Worm (Caenorhabditis elegans) whole organism, L3 larva: Measurements from ENCODE around the gene rom-2.

Source experiments
- R02D3.7 ChIP-seq: fragments of 150-350 bp; optimal IDR thresholded peaks from 2 replicates; lab custom pipeline; 2014; ENCODE audit warnings: missing biosample characterization, missing genetic modification characterization
- ZK546.5 ChIP-seq: sonication (generic microtip); optimal IDR thresholded peaks from 2 replicates; lab custom pipeline; 2017; ENCODE audit warnings: missing biosample characterization, missing genetic modification characterization
- aly-2 ChIP-seq: fragments of 150-350 bp; optimal IDR thresholded peaks from 2 replicates; lab custom pipeline; 2014; ENCODE audit warnings: missing biosample characterization, missing genetic modification characterization
- ama-1 ChIP-seq: fragments of 150-350 bp; optimal IDR thresholded peaks from 2 replicates; lab custom pipeline; 2018
- ceh-28 ChIP-seq: fragments of 150-350 bp; optimal IDR thresholded peaks from 2 replicates; lab custom pipeline; 2014; ENCODE audit warnings: missing biosample characterization, missing genetic modification reagents, missing genetic modification characterization
- ceh-82 ChIP-seq: fragments of 150-350 bp; optimal IDR thresholded peaks from 2 replicates; lab custom pipeline; 2014; ENCODE audit warnings: missing biosample characterization, missing genetic modification characterization
- ceh-9 ChIP-seq: sonication (generic microtip); optimal IDR thresholded peaks from 2 replicates; lab custom pipeline; 2018; ENCODE audit warnings: missing biosample characterization, missing genetic modification characterization
- daf-12 ChIP-seq: fragments of 150-350 bp; optimal IDR thresholded peaks from 2 replicates; lab custom pipeline; 2014; ENCODE audit warnings: missing biosample characterization, missing genetic modification reagents, missing genetic modification characterization
- egl-27 ChIP-seq: sonication (generic microtip); optimal IDR thresholded peaks from 4 replicates; lab custom pipeline; 2017; ENCODE audit warnings: missing biosample characterization, missing genetic modification reagents, missing genetic modification characterization
- elt-1 ChIP-seq: fragments of 150-350 bp; optimal IDR thresholded peaks from 2 replicates; lab custom pipeline; 2014; ENCODE audit warnings: missing biosample characterization, missing genetic modification characterization
- eor-1 ChIP-seq, 2 experiments: fragments of 150-350 bp; optimal IDR thresholded peaks; 2 replicates each; lab custom pipeline; 2014 to 2018; ENCODE audit warnings: missing biosample characterization in 2 of 2, missing genetic modification characterization in 2 of 2
- fkh-10 ChIP-seq: sonication (generic microtip); optimal IDR thresholded peaks from 2 replicates; lab custom pipeline; 2017; ENCODE audit warnings: missing biosample characterization, missing genetic modification reagents, missing genetic modification characterization
- fkh-2 ChIP-seq: fragments of 150-350 bp; optimal IDR thresholded peaks from 2 replicates; lab custom pipeline; 2014; ENCODE audit warnings: missing biosample characterization, missing genetic modification reagents, missing genetic modification characterization
- hmg-11 ChIP-seq: sonication (generic microtip); optimal IDR thresholded peaks from 2 replicates; lab custom pipeline; 2016; ENCODE audit warnings: missing genetic modification characterization, missing compliant biosample characterization
- jun-1 ChIP-seq: fragments of 150-350 bp; optimal IDR thresholded peaks from 2 replicates; lab custom pipeline; 2014; ENCODE audit warnings: missing biosample characterization, missing genetic modification reagents, missing genetic modification characterization
- lin-39 ChIP-seq: fragments of 150-350 bp; optimal IDR thresholded peaks from 2 replicates; lab custom pipeline; 2018; ENCODE audit warnings: missing biosample characterization, missing genetic modification reagents, missing genetic modification characterization
- lsy-12 ChIP-seq: sonication (generic microtip); optimal IDR thresholded peaks from 2 replicates; lab custom pipeline; 2016; ENCODE audit warnings: mild to moderate bottlenecking, missing genetic modification characterization, missing compliant biosample characterization
- mdl-1 ChIP-seq: fragments of 150-350 bp; optimal IDR thresholded peaks from 2 replicates; lab custom pipeline; 2014; ENCODE audit warnings: missing biosample characterization, missing genetic modification characterization
- mml-1 ChIP-seq: fragments of 150-350 bp; sonication (generic microtip); optimal IDR thresholded peaks from 3 replicates; lab custom pipeline; 2014; ENCODE audit warnings: missing biosample characterization, missing genetic modification characterization
- nfya-1 ChIP-seq: sonication (generic microtip); optimal IDR thresholded peaks from 2 replicates; lab custom pipeline; 2017; ENCODE audit warnings: missing genetic modification characterization, mild to moderate bottlenecking, missing compliant biosample characterization, antibody characterized with exemption, moderate library complexity; ENCODE audit not compliant: insufficient read depth
- nhr-11 ChIP-seq: fragments of 150-350 bp; optimal IDR thresholded peaks from 2 replicates; lab custom pipeline; 2014; ENCODE audit warnings: missing biosample characterization, missing genetic modification characterization
- nhr-23 ChIP-seq: fragments of 150-350 bp; optimal IDR thresholded peaks from 2 replicates; lab custom pipeline; 2014; ENCODE audit warnings: missing biosample characterization, missing genetic modification reagents, missing genetic modification characterization
- nhr-25 ChIP-seq: sonication (generic microtip); optimal IDR thresholded peaks from 2 replicates; lab custom pipeline; 2017; ENCODE audit warnings: missing biosample characterization, missing genetic modification characterization
- nhr-28 ChIP-seq: fragments of 150-350 bp; optimal IDR thresholded peaks from 2 replicates; lab custom pipeline; 2014; ENCODE audit warnings: missing biosample characterization, missing genetic modification characterization
- nhr-43 ChIP-seq: sonication (generic microtip); optimal IDR thresholded peaks from 2 replicates; lab custom pipeline; 2016; ENCODE audit warnings: mild to moderate bottlenecking, missing genetic modification characterization, missing compliant biosample characterization; ENCODE audit not compliant: poor library complexity, severe bottlenecking
- nhr-67 ChIP-seq: fragments of 150-350 bp; optimal IDR thresholded peaks from 2 replicates; lab custom pipeline; 2014; ENCODE audit warnings: missing biosample characterization, missing genetic modification characterization
- nhr-76 ChIP-seq: fragments of 150-350 bp; sonication (generic microtip); optimal IDR thresholded peaks from 5 replicates; lab custom pipeline; 2014; ENCODE audit warnings: missing biosample characterization, missing genetic modification characterization
- pqm-1 ChIP-seq: fragments of 150-350 bp; optimal IDR thresholded peaks from 2 replicates; lab custom pipeline; 2017; ENCODE audit warnings: missing biosample characterization, missing genetic modification characterization, inconsistent platforms
- snpc-4 ChIP-seq: fragments of 150-350 bp; optimal IDR thresholded peaks from 2 replicates; lab custom pipeline; 2014; ENCODE audit warnings: missing biosample characterization, missing genetic modification characterization
- tbx-2 ChIP-seq: sonication (generic microtip); optimal IDR thresholded peaks from 2 replicates; lab custom pipeline; 2016; ENCODE audit warnings: mild to moderate bottlenecking, missing genetic modification characterization, missing compliant biosample characterization
- unc-62 ChIP-seq: fragments of 150-350 bp; sonication (generic microtip); optimal IDR thresholded peaks from 4 replicates; lab custom pipeline; 2014; ENCODE audit warnings: missing biosample characterization, missing genetic modification reagents, missing genetic modification characterization
- zag-1 ChIP-seq: fragments of 150-350 bp; optimal IDR thresholded peaks from 2 replicates; lab custom pipeline; 2014; ENCODE audit warnings: missing biosample characterization, missing genetic modification characterization
- ztf-4 ChIP-seq: fragments of 150-350 bp; optimal IDR thresholded peaks from 2 replicates; lab custom pipeline; 2014; ENCODE audit warnings: missing biosample characterization, missing genetic modification characterization

Gene rom-2

ce11 chrIII:9568451-9568850 lies 27.0 kb downstream of the rom-2 start, which contains the start of gene C48B4.13:
Gene C48B4.13 (plus strand): TSS chrIII:9568751.
- no peak for TF ChIP-seq mdl-1 (tag; lab: Kevin White, UChicago)
- TF ChIP-seq ama-1 (lab: Kevin White, UChicago), result no peak
- no peak for TF ChIP-seq ZK546.5
- no peak for TF ChIP-seq aly-2 (tag; lab: Kevin White, UChicago)
- TF ChIP-seq nhr-67, result no peak
- no peak for TF ChIP-seq daf-12 (tag; lab: Kevin White, UChicago)

ce11 chrIII:9565973-9566372 lies 29.5 kb downstream of the rom-2 start, which contains the start of gene C48B4.11:
Gene C48B4.11 (minus strand): TSS chrIII:9566115.
- TF ChIP-seq jun-1 (no peak), ztf-4 (tag; lab: Kevin White, UChicago) (no peak), lin-39 (tag; lab: Kevin White, UChicago) (no peak), nfya-1 (no peak), ama-1 (lab: Kevin White, UChicago) (no peak), ZK546.5 (no peak), unc-62 (GFP tag; lab: Kevin White, UChicago) (no peak), pqm-1 (tag; lab: Kevin White, UChicago) (no peak), R02D3.7 (no peak), hmg-11 (tag; lab: Kevin White, UChicago) (no peak), aly-2 (tag; lab: Kevin White, UChicago) (no peak)

- TF ChIP-seq ztf-4 (tag; lab: Kevin White, UChicago), result no peak
- TF ChIP-seq nhr-23 (tag; lab: Kevin White, UChicago), result no peak
- TF ChIP-seq jun-1, result no peak
- no peak for TF ChIP-seq lsy-12 (tag; lab: Kevin White, UChicago)
- TF ChIP-seq mml-1 (tag; lab: Kevin White, UChicago), result no peak
- TF ChIP-seq nhr-28 (tag; lab: Kevin White, UChicago), result no peak
Observed at ce11 chrIII:9564410-9564809, 31.1 kb downstream of the rom-2 start, which contains the start of gene C48B4.10. Gene C48B4.10 (minus strand): TSS chrIII:9564510.

ce11 chrIII:9563235-9563634 lies 32.2 kb downstream of the rom-2 start, which contains the start of gene C48B4.9:
Gene C48B4.9 (minus strand): TSS chrIII:9563335.
- TF ChIP-seq fkh-10 (GFP tag; lab: Kevin White, UChicago) (no peak), unc-62 (GFP tag; lab: Kevin White, UChicago) (no peak), pqm-1 (tag; lab: Kevin White, UChicago) (no peak), mml-1 (tag; lab: Kevin White, UChicago) (no peak), R02D3.7 (no peak), nhr-43 (tag; lab: Kevin White, UChicago) (no peak), zag-1 (tag; lab: Kevin White, UChicago) (no peak)

ce11 chrIII:9561158-9561557 lies 34.3 kb downstream of the rom-2 start, which contains the start of gene C48B4.8:
Gene C48B4.8 (minus strand): TSS chrIII:9561258.
- TF ChIP-seq nhr-28 (tag; lab: Kevin White, UChicago), result no peak
- TF ChIP-seq tbx-2, result no peak
- TF ChIP-seq fkh-2, result no peak
- no peak for TF ChIP-seq ceh-28 (tag; lab: Kevin White, UChicago)
- TF ChIP-seq ama-1 (lab: Kevin White, UChicago), result no peak
- TF ChIP-seq pqm-1 (tag; lab: Kevin White, UChicago), result no peak
- TF ChIP-seq mdl-1 (tag; lab: Kevin White, UChicago), result no peak
- TF ChIP-seq lsy-12 (tag; lab: Kevin White, UChicago), result no peak
- no peak for TF ChIP-seq nhr-43 (tag; lab: Kevin White, UChicago)
- TF ChIP-seq ceh-82 (tag; lab: Kevin White, UChicago), result no peak
- no peak for TF ChIP-seq ceh-9 (tag; lab: Kevin White, UChicago)
- no peak for TF ChIP-seq mml-1 (tag; lab: Kevin White, UChicago)
- no peak for TF ChIP-seq ZK546.5
- no peak for TF ChIP-seq R02D3.7
- no peak for TF ChIP-seq ztf-4 (tag; lab: Kevin White, UChicago)
- TF ChIP-seq nhr-76 (tag; lab: Kevin White, UChicago), result no peak
- TF ChIP-seq fkh-10 (GFP tag; lab: Kevin White, UChicago), result no peak

- TF ChIP-seq snpc-4 (no peak), fkh-2 (no peak), elt-1 (no peak), ceh-9 (tag; lab: Kevin White, UChicago) (no peak), nhr-11 (tag; lab: Kevin White, UChicago) (no peak), mdl-1 (tag; lab: Kevin White, UChicago) (no peak), zag-1 (tag; lab: Kevin White, UChicago) (no peak), unc-62 (GFP tag; lab: Kevin White, UChicago) (no peak), eor-1 (tag; optimal IDR thresholded peaks at IDR 0.05; lab: Kevin White, UChicago) (no peak), nhr-25 (no peak), lin-39 (tag; lab: Kevin White, UChicago) (no peak), ceh-28 (tag; lab: Kevin White, UChicago) (no peak), egl-27 (tag; lab: Kevin White, UChicago) (no peak), ZK546.5 (no peak), nhr-67 (no peak), jun-1 (no peak), ama-1 (lab: Kevin White, UChicago) (no peak), R02D3.7 (no peak)
Observed at ce11 chrIII:9559381-9559881, 36.0 kb downstream of the rom-2 start, which contains the start of gene C48B4.7. Gene C48B4.7 (minus strand): TSS chrIII:9559431.
